Worm (Caenorhabditis elegans) whole organism, midembryonic: ENCODE results near the gene Y82E9BL.18.

Experiments
- klf-2 ChIP-seq: fragments of 200-800 bp; sonication (Bioruptor generic); conservative IDR thresholded peaks from 2 replicates; pipeline ENCODE4 v1.3.6; 2022; ENCODE audit warnings: missing genetic modification reagents, missing genetic modification characterization, missing compliant biosample characterization
- med-1 ChIP-seq: sonication (generic microtip); optimal IDR thresholded peaks from 2 replicates; lab custom pipeline; 2017; ENCODE audit warnings: missing genetic modification characterization, mild to moderate bottlenecking, missing compliant biosample characterization, antibody characterized with exemption, missing genetic modification reagents; ENCODE audit not compliant: insufficient read depth

ce11 chrIII:1289139-1289538, 37.5 kb upstream of the Y82E9BL.18 start:
- no peak for TF ChIP-seq med-1 (GFP tag; lab: Kevin White, UChicago)
- TF ChIP-seq klf-2 (GFP tag; lab: Robert Waterston, UW): no peak
